Fruit fly (Drosophila melanogaster) whole organism, embryonic: ENCODE measurements around the gene mRpL20.

ENCODE experiments used
- B-H1 ChIP-seq: fragments of 200-800 bp; sonication (Bioruptor generic); IDR thresholded peaks from 3 replicates; pipeline ENCODE4 v1.3.6; 2022; ENCODE audit warnings: missing biosample characterization, missing genetic modification characterization
- Blimp-1 ChIP-seq: fragments of 200-800 bp; sonication (Bioruptor generic); optimal IDR thresholded peaks from 3 replicates; lab custom pipeline; 2018; ENCODE audit warnings: missing biosample characterization, missing genetic modification characterization, mild to moderate bottlenecking, moderate library complexity, missing genetic modification reagents
- CG11504 ChIP-seq: fragments of 200-800 bp; sonication (Bioruptor generic); optimal IDR thresholded peaks from 3 replicates; lab custom pipeline; 2019; ENCODE audit warnings: missing biosample characterization, mild to moderate bottlenecking, missing genetic modification characterization, moderate library complexity
- CG11696 ChIP-seq: fragments of 200-800 bp; sonication (Bioruptor generic); IDR thresholded peaks from 2 replicates; pipeline ENCODE4 v1.3.6; 2022; ENCODE audit warnings: missing biosample characterization, missing genetic modification characterization
- CG14667 ChIP-seq: fragments of 200-800 bp; sonication (Bioruptor generic); IDR thresholded peaks from 2 replicates; pipeline ENCODE4 v1.3.6; 2022; ENCODE audit warnings: missing biosample characterization, missing genetic modification characterization
- CG15073 ChIP-seq: fragments of 200-800 bp; sonication (Bioruptor generic); optimal IDR thresholded peaks from 2 replicates; lab custom pipeline; 2016; ENCODE audit warnings: missing biosample characterization, missing genetic modification characterization
- CG15696 ChIP-seq: fragments of 200-800 bp; sonication (Bioruptor generic); optimal IDR thresholded peaks from 2 replicates; lab custom pipeline; 2019; ENCODE audit warnings: missing biosample characterization, mild to moderate bottlenecking, missing genetic modification characterization, moderate library complexity
- CG1603 ChIP-seq: fragments of 200-800 bp; sonication (Bioruptor generic); optimal IDR thresholded peaks from 2 replicates; lab custom pipeline; 2019; ENCODE audit warnings: missing biosample characterization, mild to moderate bottlenecking, missing genetic modification characterization, moderate library complexity
- CG17361 ChIP-seq: fragments of 200-800 bp; sonication (Bioruptor generic); IDR thresholded peaks from 3 replicates; pipeline ENCODE4 v1.3.6; 2022; ENCODE audit warnings: missing biosample characterization, missing genetic modification characterization
- CG17802 ChIP-seq: fragments of 200-800 bp; sonication (Bioruptor generic); optimal IDR thresholded peaks from 2 replicates; lab custom pipeline; 2018; ENCODE audit warnings: missing biosample characterization, mild to moderate bottlenecking, missing genetic modification characterization, moderate library complexity
- CG17829 ChIP-seq: fragments of 200-800 bp; optimal IDR thresholded peaks from 2 replicates; lab custom pipeline; 2019; ENCODE audit warnings: missing biosample characterization, mild to moderate bottlenecking, missing genetic modification characterization, moderate library complexity
- CG1792 ChIP-seq: fragments of 200-800 bp; sonication (Bioruptor generic); optimal IDR thresholded peaks from 2 replicates; lab custom pipeline; 2016; ENCODE audit warnings: missing biosample characterization, missing genetic modification characterization
- CG18476 ChIP-seq: fragments of 200-800 bp; sonication (Bioruptor generic); optimal IDR thresholded peaks from 2 replicates; lab custom pipeline; 2016; ENCODE audit warnings: missing biosample characterization, mild to moderate bottlenecking, missing genetic modification characterization
- CG30020 ChIP-seq: fragments of 200-800 bp; optimal IDR thresholded peaks from 2 replicates; lab custom pipeline; 2019; ENCODE audit warnings: missing biosample characterization, mild to moderate bottlenecking, missing genetic modification characterization, moderate library complexity
- CG3163 ChIP-seq: fragments of 200-800 bp; sonication (Bioruptor generic); optimal IDR thresholded peaks from 3 replicates; lab custom pipeline; 2016; ENCODE audit warnings: missing biosample characterization, missing genetic modification characterization
- CG43689 ChIP-seq: fragments of 200-800 bp; sonication (Bioruptor generic); IDR thresholded peaks from 2 replicates; pipeline ENCODE4 v1.3.6; 2022; ENCODE audit warnings: missing biosample characterization, missing genetic modification characterization
- CG4820 ChIP-seq: fragments of 200-800 bp; sonication (Bioruptor generic); optimal IDR thresholded peaks from 3 replicates; lab custom pipeline; 2016; ENCODE audit warnings: missing biosample characterization, missing genetic modification characterization
- CG6765 ChIP-seq: fragments of 200-800 bp; sonication (Bioruptor generic); optimal IDR thresholded peaks from 3 replicates; lab custom pipeline; 2017; ENCODE audit warnings: missing biosample characterization, mild to moderate bottlenecking, missing genetic modification characterization
- CG8765 ChIP-seq: fragments of 200-800 bp; sonication (Bioruptor generic); IDR thresholded peaks from 2 replicates; pipeline ENCODE4 v1.3.6; 2022; ENCODE audit warnings: missing biosample characterization, missing genetic modification characterization
- CG9215 ChIP-seq: fragments of 200-800 bp; sonication (Bioruptor generic); IDR thresholded peaks from 2 replicates; pipeline ENCODE4 v1.3.6; 2022; ENCODE audit warnings: missing biosample characterization, missing genetic modification characterization
- CG9727 ChIP-seq: fragments of 200-800 bp; sonication (Bioruptor generic); optimal IDR thresholded peaks from 3 replicates; lab custom pipeline; 2017; ENCODE audit warnings: missing biosample characterization, mild to moderate bottlenecking, missing genetic modification characterization
- CG9876 ChIP-seq: fragments of 200-800 bp; sonication (Bioruptor generic); optimal IDR thresholded peaks from 2 replicates; lab custom pipeline; 2016; ENCODE audit warnings: missing biosample characterization, missing genetic modification characterization
- Chrac-16 ChIP-seq: fragments of 200-800 bp; sonication (Bioruptor generic); optimal IDR thresholded peaks from 3 replicates; lab custom pipeline; 2016; ENCODE audit warnings: missing biosample characterization, missing genetic modification characterization
- GATAe ChIP-seq: fragments of 200-800 bp; sonication (Bioruptor generic); conservative IDR thresholded peaks from 2 replicates; pipeline ENCODE4 v1.3.6; 2022; ENCODE audit warnings: missing biosample characterization, missing genetic modification characterization
- H2.0 ChIP-seq: fragments of 200-800 bp; sonication (Bioruptor generic); IDR thresholded peaks from 2 replicates; pipeline ENCODE4 v1.3.6; 2022; ENCODE audit warnings: missing biosample characterization, missing genetic modification characterization
- Hand ChIP-seq: fragments of 200-800 bp; sonication (Bioruptor generic); optimal IDR thresholded peaks from 2 replicates; lab custom pipeline; 2017; ENCODE audit warnings: mild to moderate bottlenecking, missing biosample characterization, missing genetic modification reagents, missing genetic modification characterization
- NfI ChIP-seq: fragments of 200-800 bp; sonication (Bioruptor generic); optimal IDR thresholded peaks from 3 replicates; lab custom pipeline; 2018; ENCODE audit warnings: missing biosample characterization, mild to moderate bottlenecking, missing genetic modification characterization, moderate library complexity
- Sin3A ChIP-seq: fragments of >200 bp; optimal IDR thresholded peaks from 2 replicates; lab custom pipeline; 2018
- Sry-β ChIP-seq: fragments of 200-800 bp; sonication (Bioruptor generic); optimal IDR thresholded peaks from 2 replicates; lab custom pipeline; 2018; ENCODE audit warnings: missing biosample characterization, mild to moderate bottlenecking, missing genetic modification characterization, moderate library complexity
- Stat92E ChIP-seq, 3 experiments: fragments of >200 bp in 2 of 3; fragments of 200-800 bp in 1 of 3; sonication (Bioruptor generic) in 1 of 3; optimal IDR thresholded peaks; 2 replicates each; lab custom pipeline; 2017 to 2019; ENCODE audit warnings: missing biosample characterization in 3 of 3, missing genetic modification characterization in 3 of 3, mild to moderate bottlenecking in 1 of 3, moderate library complexity in 1 of 3
- Taf1 ChIP-seq: fragments of 200-800 bp; sonication (Bioruptor generic); IDR thresholded peaks from 2 replicates; pipeline ENCODE4 v1.3.6; 2022; ENCODE audit warnings: missing biosample characterization, missing genetic modification characterization
- Xbp1 ChIP-seq: fragments of 200-800 bp; sonication (Bioruptor generic); optimal IDR thresholded peaks from 3 replicates; lab custom pipeline; 2016; ENCODE audit warnings: missing biosample characterization, mild to moderate bottlenecking, missing genetic modification characterization
- ab ChIP-seq: fragments of 200-800 bp; sonication (Bioruptor generic); optimal IDR thresholded peaks from 2 replicates; lab custom pipeline; 2016; ENCODE audit warnings: missing biosample characterization, missing genetic modification characterization
- amos ChIP-seq: fragments of 200-800 bp; sonication (Bioruptor generic); IDR thresholded peaks from 2 replicates; pipeline ENCODE4 v1.3.6; 2022; ENCODE audit warnings: missing biosample characterization, missing genetic modification characterization; ENCODE audit not compliant: partially characterized antibody
- cg ChIP-seq: fragments of 200-800 bp; sonication (Bioruptor generic); optimal IDR thresholded peaks from 3 replicates; lab custom pipeline; 2019; ENCODE audit warnings: missing biosample characterization, mild to moderate bottlenecking, missing genetic modification characterization, moderate library complexity
- cwo ChIP-seq: fragments of 200-800 bp; sonication (Bioruptor generic); optimal IDR thresholded peaks from 3 replicates; lab custom pipeline; 2017; ENCODE audit warnings: missing biosample characterization, missing genetic modification characterization, mild to moderate bottlenecking, moderate library complexity, missing genetic modification reagents
- fru ChIP-seq: fragments of >200 bp; optimal IDR thresholded peaks from 2 replicates; lab custom pipeline; 2017
- gsb-n ChIP-seq: fragments of 200-800 bp; sonication (Bioruptor generic); optimal IDR thresholded peaks from 3 replicates; lab custom pipeline; 2018; ENCODE audit warnings: missing biosample characterization, mild to moderate bottlenecking, missing genetic modification characterization
- ham ChIP-seq: fragments of 200-800 bp; sonication (Bioruptor generic); IDR thresholded peaks from 2 replicates; pipeline ENCODE4 v1.3.6; 2022; ENCODE audit warnings: missing biosample characterization, missing genetic modification characterization
- knrl ChIP-seq: fragments of 200-800 bp; sonication (Bioruptor generic); IDR thresholded peaks from 3 replicates; pipeline ENCODE4 v1.3.6; 2022; ENCODE audit warnings: missing biosample characterization, missing genetic modification characterization; ENCODE audit not compliant: partially characterized antibody
- lab ChIP-seq: fragments of 200-800 bp; sonication (Bioruptor generic); optimal IDR thresholded peaks from 3 replicates; lab custom pipeline; 2017; ENCODE audit warnings: missing biosample characterization, missing genetic modification characterization, mild to moderate bottlenecking, moderate library complexity, missing genetic modification reagents
- onecut ChIP-seq: fragments of 200-800 bp; sonication (Bioruptor generic); IDR thresholded peaks from 2 replicates; pipeline ENCODE4 v1.3.6; 2022; ENCODE audit warnings: missing biosample characterization, missing genetic modification characterization
- phol ChIP-seq: fragments of 200-800 bp; sonication (Bioruptor generic); optimal IDR thresholded peaks from 3 replicates; lab custom pipeline; 2018; ENCODE audit warnings: missing biosample characterization, mild to moderate bottlenecking, missing genetic modification characterization, moderate library complexity
- pita ChIP-seq: fragments of 200-800 bp; sonication (Bioruptor generic); optimal IDR thresholded peaks from 2 replicates; lab custom pipeline; 2017; ENCODE audit warnings: missing biosample characterization, mild to moderate bottlenecking, missing genetic modification characterization
- pnt ChIP-seq: fragments of 200-800 bp; sonication (Bioruptor generic); optimal IDR thresholded peaks from 3 replicates; lab custom pipeline; 2016; ENCODE audit warnings: missing biosample characterization, missing genetic modification characterization
- pum ChIP-seq: fragments of 200-800 bp; sonication (Bioruptor generic); optimal IDR thresholded peaks from 2 replicates; lab custom pipeline; 2016; ENCODE audit warnings: missing biosample characterization, missing genetic modification characterization
- ranshi ChIP-seq: fragments of 200-800 bp; sonication (Bioruptor generic); IDR thresholded peaks from 2 replicates; pipeline ENCODE4 v1.3.6; 2022; ENCODE audit warnings: missing biosample characterization, missing genetic modification characterization
- repo ChIP-seq: fragments of 200-800 bp; sonication (Bioruptor generic); optimal IDR thresholded peaks from 2 replicates; lab custom pipeline; 2016; ENCODE audit warnings: missing biosample characterization, missing genetic modification characterization
- stwl ChIP-seq: fragments of 200-800 bp; sonication (Bioruptor generic); optimal IDR thresholded peaks from 3 replicates; lab custom pipeline; 2018; ENCODE audit warnings: missing biosample characterization, mild to moderate bottlenecking, missing genetic modification characterization, moderate library complexity
- tin ChIP-seq: fragments of 200-800 bp; sonication (Bioruptor generic); optimal IDR thresholded peaks from 3 replicates; lab custom pipeline; 2016; ENCODE audit warnings: missing biosample characterization, missing genetic modification characterization
- zfh1 ChIP-seq: fragments of 200-800 bp; sonication (Bioruptor generic); IDR thresholded peaks from 3 replicates; pipeline ENCODE4 v1.3.6; 2022; ENCODE audit warnings: missing biosample characterization, missing genetic modification characterization

Gene mRpL20

dm6 chr3L:13044335-13044814, 26.7 kb upstream of the mRpL20 start, which contains the start of gene Syx13 (continued):
- TF ChIP-seq tin (GFP tag; lab: Kevin White, UChicago): no peak
- TF ChIP-seq CG1792 (GFP tag; lab: Kevin White, UChicago): no peak
- TF ChIP-seq ranshi (GFP tag; lab: Robert Waterston, UW): no peak
- TF ChIP-seq repo (GFP tag; lab: Kevin White, UChicago): no peak
- TF ChIP-seq CG17829 (tag; lab: Kevin White, UChicago): peak; percentile 19
- no peak for TF ChIP-seq CG8765
- no peak for TF ChIP-seq CG18476 (GFP tag; lab: Kevin White, UChicago)
- peak; percentile 57 for TF ChIP-seq Sin3A
- no peak for TF ChIP-seq pnt (GFP tag; lab: Kevin White, UChicago)
- TF ChIP-seq onecut: peak; percentile 62
- no peak for TF ChIP-seq pita (GFP tag; lab: Kevin White, UChicago)
- TF ChIP-seq CG11696 (GFP tag; lab: Robert Waterston, UW): no peak
- TF ChIP-seq cwo (GFP tag; lab: Kevin White, UChicago): peak; percentile 10
- no peak for TF ChIP-seq Sry-β (GFP tag; lab: Kevin White, UChicago)
- TF ChIP-seq NfI (GFP tag; lab: Kevin White, UChicago): no peak
- no peak for TF ChIP-seq GATAe (GFP tag; lab: Robert Waterston, UW)
- TF ChIP-seq CG11504 (tag; lab: Kevin White, UChicago): no peak
- no peak for TF ChIP-seq fru (lab: Kevin White, UChicago)
- TF ChIP-seq CG15073 (GFP tag; lab: Kevin White, UChicago): no peak
- no peak for TF ChIP-seq CG9215
- peak; percentile 23 for TF ChIP-seq CG30020
- no peak for TF ChIP-seq ham (GFP tag; lab: Robert Waterston, UW)
- peak; percentile 28 for TF ChIP-seq stwl (tag; lab: Kevin White, UChicago)
- peak; percentile 98 for TF ChIP-seq cg (GFP tag; lab: Kevin White, UChicago)
- peak; percentile 34 for TF ChIP-seq phol
- peak; percentile 68 for TF ChIP-seq CG1603 (tag; lab: Kevin White, UChicago)
- TF ChIP-seq CG15696 (tag; lab: Kevin White, UChicago): no peak
- TF ChIP-seq CG6765 (GFP tag; lab: Kevin White, UChicago): no peak
- TF ChIP-seq B-H1 (GFP tag; lab: Robert Waterston, UW): no peak
- TF ChIP-seq zfh1 (GFP tag; lab: Robert Waterston, UW): 0 out of 3 replicates have a peak, but pooled peaks have one; percentile 12
- TF ChIP-seq Stat92E (GFP tag; optimal IDR thresholded peaks at IDR 0.05; lab: Kevin White, UChicago): peak in 1 of 3 experiments; percentile 21
- TF ChIP-seq CG17361 (GFP tag; lab: Robert Waterston, UW): peak; percentile 36; the same call in 1 of the 3 replicates
- TF ChIP-seq Xbp1: no peak
- no peak for TF ChIP-seq Chrac-16 (GFP tag; lab: Kevin White, UChicago)
- no peak for TF ChIP-seq ab (GFP tag; lab: Kevin White, UChicago)
- TF ChIP-seq CG14667 (GFP tag; lab: Robert Waterston, UW): no peak
- TF ChIP-seq pum: no peak
- no peak for TF ChIP-seq Taf1 (GFP tag; lab: Robert Waterston, UW)
- peak; percentile 78 for TF ChIP-seq knrl (GFP tag; lab: Robert Waterston, UW)
- TF ChIP-seq gsb-n (tag; lab: Kevin White, UChicago): no peak
- TF ChIP-seq lab: peak; percentile 39
- TF ChIP-seq CG3163: no peak
- no peak for TF ChIP-seq Blimp-1 (GFP tag; lab: Kevin White, UChicago)
- no peak for TF ChIP-seq Hand (GFP tag; lab: Kevin White, UChicago)
- TF ChIP-seq CG4820 (GFP tag; lab: Kevin White, UChicago): no peak
- TF ChIP-seq CG17802 (tag; lab: Kevin White, UChicago): no peak
- peak; percentile 36 for TF ChIP-seq CG9727 (GFP tag; lab: Kevin White, UChicago)
- peak; percentile 79 for TF ChIP-seq amos (GFP tag; lab: Robert Waterston, UW)
- TF ChIP-seq CG43689 (GFP tag; lab: Robert Waterston, UW): no peak
- no peak for TF ChIP-seq CG9876
- TF ChIP-seq H2.0: no peak
